Worm (Caenorhabditis elegans) whole organism, L2 larva: Measurements from ENCODE around the gene sqv-7.
"Not testable (repeated sequence)": the region's sequence is repeated elsewhere in the genome, so short reads cannot be mapped to it uniquely, and the experiment has no call there.

Experiments
- C34F6.9 ChIP-seq: fragments of 150-350 bp; optimal IDR thresholded peaks from 2 replicates; lab custom pipeline; 2014; ENCODE audit warnings: missing biosample characterization, missing genetic modification characterization
- F13H6.1 ChIP-seq: sonication (generic microtip); optimal IDR thresholded peaks from 2 replicates; lab custom pipeline; 2016; ENCODE audit warnings: missing genetic modification characterization, missing compliant biosample characterization
- R02D3.7 ChIP-seq: fragments of 150-350 bp; optimal IDR thresholded peaks from 2 replicates; lab custom pipeline; 2014; ENCODE audit warnings: missing biosample characterization, missing genetic modification characterization
- Y55F3AM.14 ChIP-seq: fragments of 200-800 bp; sonication (Bioruptor generic); optimal IDR thresholded peaks from 2 replicates; lab custom pipeline; 2018; ENCODE audit warnings: mild to moderate bottlenecking, missing genetic modification characterization, missing compliant biosample characterization
- ZK546.5 ChIP-seq: sonication (generic microtip); optimal IDR thresholded peaks from 2 replicates; lab custom pipeline; 2017; ENCODE audit warnings: missing biosample characterization, missing genetic modification characterization
- alr-1 ChIP-seq: fragments of 150-350 bp; optimal IDR thresholded peaks from 2 replicates; lab custom pipeline; 2014; ENCODE audit warnings: missing biosample characterization, missing genetic modification characterization
- aly-2 ChIP-seq: fragments of 150-350 bp; optimal IDR thresholded peaks from 2 replicates; lab custom pipeline; 2014; ENCODE audit warnings: missing biosample characterization, missing genetic modification characterization
- ama-1 ChIP-seq: fragments of 150-350 bp; optimal IDR thresholded peaks from 2 replicates; lab custom pipeline; 2018; ENCODE audit warnings: inconsistent platforms
- ceh-16 ChIP-seq: fragments of 150-350 bp; optimal IDR thresholded peaks from 2 replicates; lab custom pipeline; 2014; ENCODE audit warnings: missing biosample characterization, missing genetic modification characterization
- crh-2 ChIP-seq: sonication (generic microtip); optimal IDR thresholded peaks from 2 replicates; lab custom pipeline; 2017; ENCODE audit warnings: missing biosample characterization, missing genetic modification characterization
- egl-27 ChIP-seq: sonication (generic microtip); optimal IDR thresholded peaks from 3 replicates; lab custom pipeline; 2017; ENCODE audit warnings: missing biosample characterization, missing genetic modification reagents, missing genetic modification characterization
- elt-1 ChIP-seq: fragments of 150-350 bp; optimal IDR thresholded peaks from 2 replicates; lab custom pipeline; 2014; ENCODE audit warnings: missing biosample characterization, missing genetic modification characterization
- elt-3 ChIP-seq: sonication (generic microtip); optimal IDR thresholded peaks from 2 replicates; lab custom pipeline; 2017; ENCODE audit warnings: missing biosample characterization, missing genetic modification characterization
- fos-1 ChIP-seq: fragments of 150-350 bp; optimal IDR thresholded peaks from 2 replicates; lab custom pipeline; 2014; ENCODE audit warnings: missing biosample characterization, missing genetic modification characterization
- gmeb-1 ChIP-seq: fragments of 150-350 bp; optimal IDR thresholded peaks from 2 replicates; lab custom pipeline; 2014; ENCODE audit warnings: missing biosample characterization, missing genetic modification characterization
- lin-11 ChIP-seq: fragments of 150-350 bp; sonication (generic microtip); optimal IDR thresholded peaks from 2 replicates; lab custom pipeline; 2014; ENCODE audit warnings: missing biosample characterization, missing genetic modification characterization, inconsistent platforms, mixed read lengths
- lin-13 ChIP-seq: fragments of 150-350 bp; optimal IDR thresholded peaks from 2 replicates; lab custom pipeline; 2014; ENCODE audit warnings: missing biosample characterization, missing genetic modification reagents, missing genetic modification characterization
- lin-39 ChIP-seq: fragments of 150-350 bp; optimal IDR thresholded peaks from 2 replicates; lab custom pipeline; 2014; ENCODE audit warnings: missing biosample characterization, missing genetic modification reagents, missing genetic modification characterization
- lsy-2 ChIP-seq, 2 experiments: fragments of 150-350 bp in 1 of 2; sonication (generic microtip) in 1 of 2; optimal IDR thresholded peaks; 2 replicates each; lab custom pipeline; 2014 to 2017; ENCODE audit warnings: missing biosample characterization in 2 of 2, missing genetic modification characterization in 2 of 2
- mab-5 ChIP-seq: fragments of 150-350 bp; optimal IDR thresholded peaks from 2 replicates; lab custom pipeline; 2014; ENCODE audit warnings: missing biosample characterization, missing genetic modification characterization
- mbf-1 ChIP-seq: sonication (generic microtip); optimal IDR thresholded peaks from 2 replicates; lab custom pipeline; 2017; ENCODE audit warnings: missing biosample characterization, missing genetic modification characterization
- mdl-1 ChIP-seq, 2 experiments: fragments of 150-350 bp in 1 of 2; sonication (generic microtip) in 1 of 2; optimal IDR thresholded peaks; 2 replicates each; lab custom pipeline; 2017; ENCODE audit warnings: missing biosample characterization in 2 of 2, missing genetic modification characterization in 2 of 2
- nhr-10 ChIP-seq: sonication (generic microtip); optimal IDR thresholded peaks from 2 replicates; lab custom pipeline; 2017; ENCODE audit warnings: missing biosample characterization, missing genetic modification characterization
- nhr-11 ChIP-seq: fragments of 150-350 bp; optimal IDR thresholded peaks from 2 replicates; lab custom pipeline; 2014; ENCODE audit warnings: missing biosample characterization, missing genetic modification characterization
- nhr-12 ChIP-seq: fragments of 150-350 bp; optimal IDR thresholded peaks from 2 replicates; lab custom pipeline; 2014; ENCODE audit warnings: missing biosample characterization, missing genetic modification characterization
- nhr-129 ChIP-seq: fragments of 150-350 bp; optimal IDR thresholded peaks from 2 replicates; lab custom pipeline; 2014; ENCODE audit warnings: missing biosample characterization, missing genetic modification characterization
- nhr-21 ChIP-seq: fragments of 150-350 bp; optimal IDR thresholded peaks from 2 replicates; lab custom pipeline; 2014; ENCODE audit warnings: missing biosample characterization, missing genetic modification characterization
- nhr-23 ChIP-seq: fragments of 150-350 bp; optimal IDR thresholded peaks from 2 replicates; lab custom pipeline; 2014; ENCODE audit warnings: missing biosample characterization, missing genetic modification reagents, missing genetic modification characterization
- nhr-25 ChIP-seq: fragments of 150-350 bp; sonication (generic microtip); optimal IDR thresholded peaks from 3 replicates; lab custom pipeline; 2014; ENCODE audit warnings: missing biosample characterization, missing genetic modification characterization
- nhr-77 ChIP-seq: fragments of 150-350 bp; optimal IDR thresholded peaks from 2 replicates; lab custom pipeline; 2014; ENCODE audit warnings: missing biosample characterization, missing genetic modification characterization
- peb-1 ChIP-seq: fragments of 150-350 bp; optimal IDR thresholded peaks from 2 replicates; lab custom pipeline; 2014; ENCODE audit warnings: missing biosample characterization, missing genetic modification characterization
- sem-4 ChIP-seq: fragments of 150-350 bp; optimal IDR thresholded peaks from 2 replicates; lab custom pipeline; 2014; ENCODE audit warnings: missing biosample characterization, missing genetic modification reagents, missing genetic modification characterization
- skn-1 ChIP-seq: sonication (generic microtip); optimal IDR thresholded peaks from 2 replicates; lab custom pipeline; 2017; ENCODE audit warnings: missing biosample characterization, missing genetic modification characterization
- sma-3 ChIP-seq: sonication (generic microtip); optimal IDR thresholded peaks from 2 replicates; lab custom pipeline; 2016; ENCODE audit warnings: missing genetic modification reagents, missing genetic modification characterization, missing compliant biosample characterization
- sma-9 ChIP-seq, 2 experiments: fragments of 150-350 bp in 1 of 2; sonication (generic microtip) in 1 of 2; optimal IDR thresholded peaks; 2 replicates each; lab custom pipeline; 2014 to 2016; ENCODE audit warnings: missing genetic modification characterization in 2 of 2, mild to moderate bottlenecking in 1 of 2, missing biosample characterization in 1 of 2, missing compliant biosample characterization in 1 of 2, missing genetic modification reagents in 1 of 2, moderate library complexity in 1 of 2
- snpc-4 ChIP-seq: fragments of 150-350 bp; optimal IDR thresholded peaks from 2 replicates; lab custom pipeline; 2014; ENCODE audit warnings: missing biosample characterization, missing genetic modification characterization
- unc-39 ChIP-seq: fragments of 150-350 bp; optimal IDR thresholded peaks from 2 replicates; lab custom pipeline; 2014; ENCODE audit warnings: missing biosample characterization, missing genetic modification characterization
- unc-55 ChIP-seq: fragments of 150-350 bp; sonication (generic microtip); optimal IDR thresholded peaks from 3 replicates; lab custom pipeline; 2014; ENCODE audit warnings: missing biosample characterization, missing genetic modification reagents, missing genetic modification characterization
- unc-62 ChIP-seq: fragments of 150-350 bp; optimal IDR thresholded peaks from 2 replicates; lab custom pipeline; 2014; ENCODE audit warnings: missing biosample characterization, missing genetic modification reagents, missing genetic modification characterization
- zag-1 ChIP-seq: fragments of 150-350 bp; optimal IDR thresholded peaks from 2 replicates; lab custom pipeline; 2014; ENCODE audit warnings: missing biosample characterization, missing genetic modification characterization
- ztf-11 ChIP-seq: sonication (generic microtip); optimal IDR thresholded peaks from 2 replicates; lab custom pipeline; 2017; ENCODE audit warnings: missing biosample characterization, missing genetic modification characterization

The sqv-7 gene

DNA sequence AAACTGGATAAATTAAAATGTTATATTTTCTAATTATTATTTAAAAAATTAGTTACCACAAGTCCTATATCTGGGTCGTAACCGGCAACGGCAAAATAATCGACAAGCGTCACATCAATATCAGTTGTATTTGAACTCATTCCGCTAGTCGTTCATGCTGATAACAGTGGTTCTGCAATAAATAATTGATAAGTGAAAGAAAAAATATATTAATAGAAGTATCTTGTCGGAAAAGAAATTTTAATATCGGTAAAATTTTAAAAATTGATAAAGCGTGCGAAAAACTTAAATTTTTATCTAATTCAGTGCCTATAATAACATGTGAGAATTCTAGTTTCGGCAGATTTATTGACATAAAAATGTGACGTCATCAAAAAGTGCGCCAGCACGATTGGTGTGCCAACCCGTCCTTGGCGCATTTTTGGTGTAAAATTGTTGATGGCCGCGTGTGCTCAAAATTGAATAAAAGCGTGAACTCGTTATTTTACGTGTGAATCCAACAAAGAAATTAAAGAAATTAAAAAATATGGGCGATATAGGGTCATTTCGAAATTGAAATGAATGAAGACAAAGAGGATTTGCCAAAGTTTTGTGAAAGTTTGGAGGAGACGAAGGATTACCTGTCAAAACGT lies 10.0 kb upstream of the sqv-7 start, which contains the start of the genes lst-6 and lst-5:
Gene lst-6 (minus strand): TSS at position 140 of the 632 bp plus-strand sequence.
Gene lst-5 (plus strand): TSS at position 544 of the 632 bp plus-strand sequence.
- peak; percentile 88 for TF ChIP-seq crh-2 (tag; lab: Kevin White, UChicago)
- TF ChIP-seq sma-9 (GFP tag; optimal IDR thresholded peaks at IDR 0.05; lab: Kevin White, UChicago): peak; percentile 36
- no peak for TF ChIP-seq sma-9 (tag; optimal IDR thresholded peaks at IDR 0.05; lab: Kevin White, UChicago)
- TF ChIP-seq snpc-4 (tag; lab: Kevin White, UChicago): no peak
- TF ChIP-seq lin-39 (tag; lab: Kevin White, UChicago): no peak
- TF ChIP-seq lsy-2 (tag; optimal IDR thresholded peaks at IDR 0.05; lab: Kevin White, UChicago): peak; percentile 60 to 85
- peak; percentile 65 for TF ChIP-seq unc-55 (GFP tag; lab: Kevin White, UChicago)
- TF ChIP-seq mab-5: peak; percentile 28
- TF ChIP-seq elt-3 (tag; lab: Kevin White, UChicago): no peak
- TF ChIP-seq mbf-1 (tag; lab: Kevin White, UChicago): no peak
- TF ChIP-seq unc-62 (GFP tag; lab: Kevin White, UChicago): no peak
- TF ChIP-seq ceh-16 (tag; lab: Kevin White, UChicago): no peak
- no peak for TF ChIP-seq elt-1
- TF ChIP-seq fos-1 (tag; lab: Kevin White, UChicago): peak; percentile 51
- TF ChIP-seq sem-4 (tag; lab: Kevin White, UChicago): no peak
- TF ChIP-seq nhr-23 (tag; lab: Kevin White, UChicago): no peak
- TF ChIP-seq nhr-77 (tag; lab: Kevin White, UChicago): no peak
- TF ChIP-seq nhr-25: peak; percentile 65
- TF ChIP-seq Y55F3AM.14: no peak
- no peak for TF ChIP-seq skn-1
- peak; percentile 38 for TF ChIP-seq egl-27
- no peak for TF ChIP-seq ama-1 (lab: Kevin White, UChicago)
- TF ChIP-seq nhr-21: no peak
- TF ChIP-seq ZK546.5: no peak
- TF ChIP-seq ztf-11 (tag; lab: Kevin White, UChicago): no peak
- no peak for TF ChIP-seq nhr-12 (tag; lab: Kevin White, UChicago)
- TF ChIP-seq lin-13 (GFP tag; lab: Kevin White, UChicago): peak; percentile 35
- TF ChIP-seq zag-1 (tag; lab: Kevin White, UChicago): no peak
- TF ChIP-seq gmeb-1 (tag; lab: Kevin White, UChicago): peak; percentile 57
- TF ChIP-seq C34F6.9 (tag; lab: Kevin White, UChicago): peak; percentile 66
- no peak for TF ChIP-seq peb-1 (tag; lab: Kevin White, UChicago)
- TF ChIP-seq unc-39: no peak
- no peak for TF ChIP-seq nhr-10 (tag; lab: Kevin White, UChicago)
- no peak for TF ChIP-seq aly-2
- peak; percentile 69 for TF ChIP-seq nhr-129 (tag; lab: Kevin White, UChicago)
- TF ChIP-seq mdl-1 (tag; optimal IDR thresholded peaks at IDR 0.05; lab: Kevin White, UChicago): peak in 1 of 2 experiments; percentile 3
- TF ChIP-seq sma-3 (GFP tag; lab: Kevin White, UChicago): peak; percentile 14
- TF ChIP-seq F13H6.1 (tag; lab: Kevin White, UChicago): peak; percentile 60
- TF ChIP-seq lin-11: no peak
- TF ChIP-seq R02D3.7 (tag; lab: Kevin White, UChicago): no peak
- TF ChIP-seq alr-1 (tag; lab: Kevin White, UChicago): no peak
- no peak for TF ChIP-seq nhr-11 (tag; lab: Kevin White, UChicago)

DNA sequence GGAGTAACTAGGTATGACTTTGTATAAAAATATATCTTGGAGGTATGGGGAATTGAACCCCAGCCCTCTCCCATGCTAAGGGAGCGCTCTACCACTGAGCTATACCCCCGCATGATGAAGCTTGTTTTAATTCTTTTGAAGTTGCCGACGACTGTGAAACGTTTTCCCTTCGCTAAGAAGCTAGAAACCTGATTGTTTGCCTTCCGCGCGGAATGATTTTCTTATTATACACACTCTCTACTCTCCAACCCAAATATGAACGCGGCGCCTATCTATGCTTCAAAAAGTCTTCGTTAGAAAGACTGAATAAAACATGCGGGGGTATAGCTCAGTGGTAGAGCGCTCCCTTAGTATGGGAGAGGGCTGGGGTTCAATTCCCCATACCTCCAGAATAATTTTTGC lies 9.5 kb downstream of the sqv-7 start:
- TF ChIP-seq F13H6.1 (tag; lab: Kevin White, UChicago) (peak; percentile 1), Y55F3AM.14 (peak; percentile 4), mdl-1 (tag; optimal IDR thresholded peaks at IDR 0.05; lab: Kevin White, UChicago) (no peak), sma-3 (GFP tag; lab: Kevin White, UChicago) (peak; percentile 6)
- TF ChIP-seq, all 48 proteins: peak for 3

DNA sequence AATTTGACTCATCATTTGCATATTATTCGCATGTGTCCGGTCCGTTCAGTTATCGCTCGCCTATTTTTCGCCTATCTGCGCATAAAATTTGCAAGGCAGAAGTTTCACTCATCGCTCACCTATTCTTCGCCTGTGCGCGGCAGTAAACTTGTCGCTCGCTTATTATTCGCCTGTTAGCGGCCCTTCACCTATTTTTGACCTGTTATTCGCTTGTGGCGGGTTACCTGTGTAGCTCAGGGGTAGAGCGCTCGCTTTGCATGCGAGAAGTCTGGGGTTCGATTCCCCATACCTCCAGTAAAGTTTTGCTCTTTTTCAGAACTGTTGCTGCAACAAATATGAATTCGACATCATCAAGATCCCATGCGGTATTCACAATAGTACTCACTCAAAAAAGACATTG lies 11.1 kb downstream of the sqv-7 start:
- peak; percentile 10 for TF ChIP-seq sma-9 (GFP tag; optimal IDR thresholded peaks at IDR 0.05; lab: Kevin White, UChicago)
- not testable (repeated sequence) for TF ChIP-seq sma-9 (tag; optimal IDR thresholded peaks at IDR 0.05; lab: Kevin White, UChicago)
- peak; percentile 26 for TF ChIP-seq nhr-129 (tag; lab: Kevin White, UChicago)
- TF ChIP-seq fos-1 (tag; lab: Kevin White, UChicago): peak; percentile 8
- TF ChIP-seq, all 48 proteins: peak for 3; not testable (repeated sequence) for 45
